ENCODE assay signal across 6 worm cellular contexts in the genomic region with DNA sequence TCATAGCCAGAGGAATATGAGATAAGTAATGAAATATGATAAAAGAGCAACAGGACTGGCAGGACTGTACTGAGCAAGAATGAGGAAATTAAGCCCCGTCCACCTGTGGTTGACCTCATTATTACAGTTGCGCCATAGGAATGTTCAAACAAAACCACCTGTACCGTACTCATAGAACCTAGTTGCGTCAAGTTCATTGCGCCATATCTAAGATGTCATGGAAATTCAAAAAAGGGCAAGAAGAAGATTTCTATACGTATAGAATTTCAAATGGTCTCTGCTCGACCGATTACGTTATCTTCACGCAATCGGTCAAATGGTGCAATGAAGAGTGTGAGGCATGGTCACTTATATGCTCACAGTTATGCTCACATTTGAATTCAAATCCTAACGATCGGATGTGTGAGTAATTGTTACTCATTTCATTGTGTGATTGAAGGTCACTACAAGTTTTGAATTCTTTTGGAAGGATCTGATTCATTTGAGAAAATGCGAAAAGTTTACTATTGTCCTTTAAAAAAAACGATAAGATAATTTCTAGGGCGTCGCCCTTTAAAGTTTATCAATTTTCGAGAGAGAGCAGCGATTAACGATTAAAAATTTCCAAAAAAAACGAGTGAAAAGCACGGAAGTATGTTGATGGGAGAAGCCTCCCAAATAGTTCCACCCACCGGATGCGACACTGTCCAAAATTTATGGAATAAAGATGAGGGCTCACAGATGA.
TF ChIP-seq lines count a peak whose summit lies in the region.

No protein-coding gene starts in this region.

TF ChIP-seq in whole organism, L1 larva, 84 proteins besides CTCF, POLR2A, EP300 and RAD21:
- TF ChIP-seq swsn-7 (tag; optimal IDR thresholded peaks at IDR 0.05; lab: Kevin White, UChicago): no peak
- TF ChIP-seq elt-2 (tag; optimal IDR thresholded peaks at IDR 0.05; lab: Kevin White, UChicago): peak; percentile 20
- no peak for TF ChIP-seq pax-3 (tag; optimal IDR thresholded peaks at IDR 0.05; lab: Kevin White, UChicago)
- no peak for TF ChIP-seq efl-1 (optimal IDR thresholded peaks at IDR 0.05; lab: Kevin White, UChicago)
- peak in 1 of 2 experiments; percentile 7 for TF ChIP-seq efl-1 (GFP tag; optimal IDR thresholded peaks at IDR 0.05 in 1 of 2; lab: Kevin White, UChicago)

TF ChIP-seq in whole organism, L2 larva, 48 proteins besides CTCF, POLR2A, EP300 and RAD21:
- peak; percentile 55 for TF ChIP-seq fos-1 (tag; optimal IDR thresholded peaks at IDR 0.05; lab: Kevin White, UChicago)
- TF ChIP-seq nhr-12 (tag; optimal IDR thresholded peaks at IDR 0.05; lab: Kevin White, UChicago): no peak
- TF ChIP-seq nhr-25 (tag; optimal IDR thresholded peaks at IDR 0.05; lab: Kevin White, UChicago): peak; percentile 28

TF ChIP-seq in whole organism, L3 larva, 47 proteins besides CTCF, POLR2A, EP300 and RAD21:
- TF ChIP-seq tbx-2 (tag; optimal IDR thresholded peaks at IDR 0.05; lab: Kevin White, UChicago) (no peak), elt-2 (tag; optimal IDR thresholded peaks at IDR 0.05; lab: Kevin White, UChicago) (peak; percentile 34), nhr-43 (tag; optimal IDR thresholded peaks at IDR 0.05; lab: Kevin White, UChicago; ENCODE audit: poor library complexity, severe bottlenecking) (no peak), ZK546.5 (tag; optimal IDR thresholded peaks at IDR 0.05; lab: Kevin White, UChicago) (no peak), pqm-1 (tag; optimal IDR thresholded peaks at IDR 0.05; lab: Kevin White, UChicago) (peak; percentile 13)

TF ChIP-seq in whole organism, L4 larva, 104 proteins besides CTCF, POLR2A, EP300 and RAD21:
- TF ChIP-seq mep-1 (tag; optimal IDR thresholded peaks at IDR 0.05; lab: Kevin White, UChicago): no peak
- TF ChIP-seq lin-1 (GFP tag; IDR thresholded peaks at IDR 0.05; lab: Robert Waterston, UW): peak; percentile 22; the same call in 1 of the 2 replicates
- no peak for TF ChIP-seq daf-8 (GFP tag; IDR thresholded peaks at IDR 0.05; lab: Robert Waterston, UW)
- peak in 1 of 2 experiments; percentile 1 for TF ChIP-seq unc-62 (GFP tag; optimal IDR thresholded peaks at IDR 0.05 in 1 of 2; lab: Kevin White, UChicago)
- no peak for TF ChIP-seq unc-62 (tag; optimal IDR thresholded peaks at IDR 0.05; lab: Kevin White, UChicago)
- TF ChIP-seq daf-16 (GFP tag; optimal IDR thresholded peaks at IDR 0.05; lab: Kevin White, UChicago): no peak
- TF ChIP-seq daf-16 (tag; optimal IDR thresholded peaks at IDR 0.05; lab: Kevin White, UChicago): peak; percentile 34
- TF ChIP-seq dve-1 (tag; optimal IDR thresholded peaks at IDR 0.05; lab: Kevin White, UChicago; ENCODE audit: insufficient read depth): no peak
- peak; percentile 9 for TF ChIP-seq pqm-1 (tag; optimal IDR thresholded peaks at IDR 0.05; lab: Kevin White, UChicago)

TF ChIP-seq in whole organism, mixed stage, embryonic, 35 proteins besides CTCF, POLR2A, EP300 and RAD21:
- TF ChIP-seq pha-4 (tag; optimal IDR thresholded peaks at IDR 0.05; lab: Kevin White, UChicago) (no peak), bed-3 (GFP tag; optimal IDR thresholded peaks at IDR 0.05; lab: Kevin White, UChicago) (no peak), nhr-28 (tag; optimal IDR thresholded peaks at IDR 0.05; lab: Kevin White, UChicago) (no peak), blmp-1 (tag; optimal IDR thresholded peaks at IDR 0.05; lab: Kevin White, UChicago) (no peak), elt-3 (tag; optimal IDR thresholded peaks at IDR 0.05; lab: Kevin White, UChicago) (no peak), ztf-11 (tag; optimal IDR thresholded peaks at IDR 0.05; lab: Kevin White, UChicago) (no peak), unc-120 (tag; optimal IDR thresholded peaks at IDR 0.05; lab: Kevin White, UChicago; ENCODE audit: poor library complexity, severe bottlenecking) (no peak), sptf-1 (tag; optimal IDR thresholded peaks at IDR 0.05; lab: Kevin White, UChicago) (no peak), zip-8 (tag; optimal IDR thresholded peaks at IDR 0.05; lab: Kevin White, UChicago) (peak; percentile 79), nhr-2 (tag; optimal IDR thresholded peaks at IDR 0.05; lab: Kevin White, UChicago) (peak; percentile 100), ceh-43 (GFP tag; optimal IDR thresholded peaks at IDR 0.05; lab: Kevin White, UChicago) (no peak), elt-1 (tag; optimal IDR thresholded peaks at IDR 0.05; lab: Kevin White, UChicago; ENCODE audit: borderline replicate concordance, insufficient read depth) (no peak), lsy-2 (tag; optimal IDR thresholded peaks at IDR 0.05; lab: Kevin White, UChicago) (no peak)

TF ChIP-seq in whole organism, young adult, 124 proteins besides CTCF, POLR2A, EP300 and RAD21:
- TF ChIP-seq ets-4 (GFP tag; optimal IDR thresholded peaks at IDR 0.05; lab: Kevin White, UChicago): no peak
- peak; percentile 29 for TF ChIP-seq zim-3 (tag; optimal IDR thresholded peaks at IDR 0.05; lab: Kevin White, UChicago)
- no peak for TF ChIP-seq K12H6.12 (tag; optimal IDR thresholded peaks at IDR 0.05; lab: Kevin White, UChicago)
- no peak for TF ChIP-seq tbx-9 (tag; optimal IDR thresholded peaks at IDR 0.05; lab: Kevin White, UChicago; ENCODE audit: borderline replicate concordance)
- no peak for TF ChIP-seq nfya-2 (GFP tag; IDR thresholded peaks at IDR 0.05; lab: Robert Waterston, UW)
- TF ChIP-seq gei-17 (GFP tag; optimal IDR thresholded peaks at IDR 0.05; lab: Kevin White, UChicago): no peak
- TF ChIP-seq let-607 (tag; optimal IDR thresholded peaks at IDR 0.05; lab: Kevin White, UChicago): no peak
- no peak for TF ChIP-seq snpc-1.3 (tag; optimal IDR thresholded peaks at IDR 0.05; lab: Kevin White, UChicago; ENCODE audit: insufficient read depth)
- no peak for TF ChIP-seq T26A5.8 (tag; optimal IDR thresholded peaks at IDR 0.05; lab: Kevin White, UChicago)
- TF ChIP-seq nhr-179 (tag; optimal IDR thresholded peaks at IDR 0.05; lab: Kevin White, UChicago): no peak
- TF ChIP-seq D2030.7 (GFP tag; IDR thresholded peaks at IDR 0.05; lab: Robert Waterston, UW): no peak
- 0 out of 2 replicates have a peak, but pooled peaks have one; percentile 30 for TF ChIP-seq Y95B8A.8 (GFP tag; IDR thresholded peaks at IDR 0.05; lab: Robert Waterston, UW)
- TF ChIP-seq B0019.2 (GFP tag; conservative IDR thresholded peaks at IDR 0.05; lab: Robert Waterston, UW): no peak
- peak; percentile 16; the same call in 1 of the 2 replicates for TF ChIP-seq dox-1 (GFP tag; IDR thresholded peaks at IDR 0.05; lab: Robert Waterston, UW)
- TF ChIP-seq lin-54 (GFP tag; optimal IDR thresholded peaks at IDR 0.05; lab: Kevin White, UChicago): no peak
- TF ChIP-seq madf-10 (tag; optimal IDR thresholded peaks at IDR 0.05; lab: Kevin White, UChicago): no peak
- TF ChIP-seq cebp-2 (GFP tag; IDR thresholded peaks at IDR 0.05; lab: Robert Waterston, UW): 0 out of 2 replicates have a peak, but pooled peaks have one; percentile 63
- TF ChIP-seq lin-35 (GFP tag; optimal IDR thresholded peaks at IDR 0.05; lab: Kevin White, UChicago): no peak
- TF ChIP-seq ceh-79 (tag; optimal IDR thresholded peaks at IDR 0.05; lab: Kevin White, UChicago): no peak
- TF ChIP-seq nhr-80 (tag; optimal IDR thresholded peaks at IDR 0.05; lab: Kevin White, UChicago): peak; percentile 53
- TF ChIP-seq sea-2 (GFP tag; IDR thresholded peaks at IDR 0.05; lab: Robert Waterston, UW): no peak
